Worm (Caenorhabditis elegans) whole organism, L2 larva: ENCODE measurements around the gene srh-297.
"Not testable (repeated sequence)": the region's sequence is repeated elsewhere in the genome, so short reads cannot be mapped to it uniquely, and the experiment has no call there.

Experiments
- aly-2 ChIP-seq: fragments of 150-350 bp; optimal IDR thresholded peaks from 2 replicates; lab custom pipeline; 2014; ENCODE audit warnings: missing biosample characterization, missing genetic modification characterization
- blmp-1 ChIP-seq: sonication (generic microtip); optimal IDR thresholded peaks from 2 replicates; lab custom pipeline; 2017; ENCODE audit warnings: missing genetic modification characterization, mild to moderate bottlenecking, missing compliant biosample characterization, antibody characterized with exemption, moderate library complexity; ENCODE audit not compliant: insufficient read depth
- lin-39 ChIP-seq: fragments of 150-350 bp; optimal IDR thresholded peaks from 2 replicates; lab custom pipeline; 2014; ENCODE audit warnings: missing biosample characterization, missing genetic modification reagents, missing genetic modification characterization
- mab-5 ChIP-seq: fragments of 150-350 bp; optimal IDR thresholded peaks from 2 replicates; lab custom pipeline; 2014; ENCODE audit warnings: missing biosample characterization, missing genetic modification characterization
- nhr-237 ChIP-seq: fragments of 150-350 bp; optimal IDR thresholded peaks from 2 replicates; lab custom pipeline; 2014; ENCODE audit warnings: missing biosample characterization, missing genetic modification characterization
- nhr-25 ChIP-seq: fragments of 150-350 bp; sonication (generic microtip); optimal IDR thresholded peaks from 3 replicates; lab custom pipeline; 2014; ENCODE audit warnings: missing biosample characterization, missing genetic modification characterization
- skn-1 ChIP-seq: sonication (generic microtip); optimal IDR thresholded peaks from 2 replicates; lab custom pipeline; 2017; ENCODE audit warnings: missing biosample characterization, missing genetic modification characterization

ce11 chrII:3183300-3183840 lies 47.0 kb downstream of the srh-297 start, which contains the start of the genes Y27F2A.6 and Y27F2A.8:
- not testable (repeated sequence) for TF ChIP-seq aly-2; nhr-237; mab-5 (tag; lab: Kevin White, UChicago); lin-39 (tag; lab: Kevin White, UChicago); skn-1 (tag; lab: Kevin White, UChicago); nhr-25 (tag; lab: Kevin White, UChicago); blmp-1 (tag; lab: Kevin White, UChicago)
